Worm (Caenorhabditis elegans): ENCODE results near the gene rpn-5.

- TF ChIP-seq nhr-21 (tag; optimal IDR thresholded peaks at IDR 0.05) (no peak), fos-1 (tag; optimal IDR thresholded peaks at IDR 0.05) (no peak), lin-39 (tag; optimal IDR thresholded peaks at IDR 0.05) (no peak), elt-3 (tag; optimal IDR thresholded peaks at IDR 0.05) (no peak), lsy-2 (tag; optimal IDR thresholded peaks at IDR 0.05) (no peak), ama-1 (optimal IDR thresholded peaks at IDR 0.05) (no peak), nhr-12 (tag; optimal IDR thresholded peaks at IDR 0.05) (no peak)
These were observed 35.6 kb upstream of the rpn-5 start, which contains the start of gene F41C3.11 for ce11 chrII:4733848-4734247.

Data from whole organism, L2 larva.